Worm (Caenorhabditis elegans): ENCODE measurements around the gene C55A1.11.

ce11 chrV:15621518-15621917, 4.1 kb upstream of the C55A1.11 start, which contains the start of gene C55A1.1:
- TF ChIP-seq R02D3.7 (tag; optimal IDR thresholded peaks at IDR 0.05) (no peak), zag-1 (tag; optimal IDR thresholded peaks at IDR 0.05) (no peak), lin-11 (tag; optimal IDR thresholded peaks at IDR 0.05) (no peak), nhr-11 (tag; optimal IDR thresholded peaks at IDR 0.05) (no peak), sma-3 (GFP tag; optimal IDR thresholded peaks at IDR 0.05) (no peak), nhr-12 (tag; optimal IDR thresholded peaks at IDR 0.05) (no peak), snpc-4 (tag; optimal IDR thresholded peaks at IDR 0.05) (no peak), ztf-4 (tag; optimal IDR thresholded peaks at IDR 0.05) (no peak)

All from whole organism, L2 larva.